Fruit fly (Drosophila melanogaster) whole organism, embryonic: ENCODE results near the gene stwl.

Experiments used
- Abd-B ChIP-seq: fragments of 200-800 bp; sonication (Bioruptor generic); optimal IDR thresholded peaks from 2 replicates; lab custom pipeline; 2018; ENCODE audit warnings: missing biosample characterization, mild to moderate bottlenecking, missing genetic modification characterization, moderate library complexity
- BEAF-32 ChIP-seq: fragments of 200-800 bp; sonication (Bioruptor generic); optimal IDR thresholded peaks from 3 replicates; lab custom pipeline; 2017; ENCODE audit warnings: missing biosample characterization, missing genetic modification characterization, mild to moderate bottlenecking, moderate library complexity, missing genetic modification reagents
- CG11504 ChIP-seq: fragments of 200-800 bp; sonication (Bioruptor generic); optimal IDR thresholded peaks from 3 replicates; lab custom pipeline; 2019; ENCODE audit warnings: missing biosample characterization, mild to moderate bottlenecking, missing genetic modification characterization, moderate library complexity
- CG12219 ChIP-seq: fragments of 200-800 bp; sonication (Bioruptor generic); optimal IDR thresholded peaks from 3 replicates; lab custom pipeline; 2018; ENCODE audit warnings: missing biosample characterization, mild to moderate bottlenecking, missing genetic modification characterization
- CG12299 ChIP-seq: fragments of 200-800 bp; sonication (Bioruptor generic); optimal IDR thresholded peaks from 2 replicates; lab custom pipeline; 2018; ENCODE audit warnings: missing biosample characterization, mild to moderate bottlenecking, missing genetic modification characterization
- CG14014 ChIP-seq: fragments of 200-800 bp; sonication (Bioruptor generic); IDR thresholded peaks from 2 replicates; pipeline ENCODE4 v1.3.6; 2022; ENCODE audit warnings: missing biosample characterization, missing genetic modification characterization
- CG15479 ChIP-seq: fragments of 200-800 bp; sonication (Bioruptor generic); optimal IDR thresholded peaks from 3 replicates; lab custom pipeline; 2019; ENCODE audit warnings: missing biosample characterization, mild to moderate bottlenecking, missing genetic modification characterization, moderate library complexity
- CG18011 ChIP-seq: fragments of 200-800 bp; sonication (Bioruptor generic); optimal IDR thresholded peaks from 2 replicates; lab custom pipeline; 2017; ENCODE audit warnings: missing biosample characterization, missing genetic modification characterization, mild to moderate bottlenecking, moderate library complexity, missing genotype
- CG2199 ChIP-seq: fragments of 200-800 bp; sonication (Bioruptor generic); IDR thresholded peaks from 3 replicates; pipeline ENCODE4 v1.3.6; 2022; ENCODE audit warnings: missing biosample characterization, missing genetic modification characterization
- CG32772 ChIP-seq: fragments of 200-800 bp; sonication (Bioruptor generic); IDR thresholded peaks from 2 replicates; pipeline ENCODE4 v1.3.6; 2022; ENCODE audit warnings: missing biosample characterization, missing genetic modification characterization
- CG3726 ChIP-seq: fragments of 200-800 bp; sonication (Bioruptor generic); IDR thresholded peaks from 3 replicates; pipeline ENCODE4, ENCODE4 v1.3.6; 2022; ENCODE audit warnings: missing biosample characterization, missing genetic modification characterization
- CG4404 ChIP-seq: fragments of 200-800 bp; sonication (Bioruptor generic); IDR thresholded peaks from 2 replicates; pipeline ENCODE4 v1.3.6; 2022; ENCODE audit warnings: missing biosample characterization, missing genetic modification characterization
- CG6272 ChIP-seq: fragments of 200-800 bp; sonication (Bioruptor generic); IDR thresholded peaks from 2 replicates; pipeline ENCODE4 v1.3.6; 2022; ENCODE audit warnings: missing biosample characterization, missing genetic modification characterization
- CG6791 ChIP-seq: fragments of 200-800 bp; sonication (Bioruptor generic); IDR thresholded peaks from 3 replicates; pipeline ENCODE4 v1.3.6; 2022; ENCODE audit warnings: missing biosample characterization, missing genetic modification characterization; ENCODE audit not compliant: partially characterized antibody
- D19A ChIP-seq: fragments of 200-800 bp; optimal IDR thresholded peaks from 3 replicates; lab custom pipeline; 2019; ENCODE audit warnings: missing biosample characterization, mild to moderate bottlenecking, missing genetic modification characterization, moderate library complexity
- Dad ChIP-seq: fragments of 200-800 bp; sonication (Bioruptor generic); optimal IDR thresholded peaks from 3 replicates; lab custom pipeline; 2016; ENCODE audit warnings: missing biosample characterization, missing genetic modification characterization
- Elba2 ChIP-seq: fragments of 200-800 bp; sonication (Bioruptor generic); optimal IDR thresholded peaks from 3 replicates; lab custom pipeline; 2016; ENCODE audit warnings: missing biosample characterization, missing genetic modification characterization
- Ets65A ChIP-seq: fragments of 200-800 bp; sonication (Bioruptor generic); peaks from one replicate; lab custom pipeline; 2016; ENCODE audit warnings: missing biosample characterization, missing genetic modification characterization
- Poxn ChIP-seq: fragments of 200-800 bp; sonication (Bioruptor generic); IDR thresholded peaks from 2 replicates; pipeline ENCODE4 v1.3.6; 2022; ENCODE audit warnings: missing biosample characterization, missing genetic modification characterization
- Rx ChIP-seq: fragments of 200-800 bp; sonication (Bioruptor generic); IDR thresholded peaks from 2 replicates; pipeline ENCODE4 v1.3.6; 2022; ENCODE audit warnings: missing biosample characterization, missing genetic modification characterization
- Sry-β ChIP-seq: fragments of 200-800 bp; sonication (Bioruptor generic); optimal IDR thresholded peaks from 2 replicates; lab custom pipeline; 2018; ENCODE audit warnings: missing biosample characterization, mild to moderate bottlenecking, missing genetic modification characterization, moderate library complexity
- cad ChIP-seq: fragments of >200 bp; optimal IDR thresholded peaks from 2 replicates; lab custom pipeline; 2017; ENCODE audit warnings: missing biosample characterization, missing genetic modification characterization
- corto ChIP-seq: fragments of 200-800 bp; sonication (Bioruptor generic); optimal IDR thresholded peaks from 2 replicates; lab custom pipeline; 2016; ENCODE audit warnings: missing biosample characterization, mild to moderate bottlenecking, missing genetic modification characterization, moderate library complexity
- exex ChIP-seq: fragments of 200-800 bp; sonication (Bioruptor generic); optimal IDR thresholded peaks from 4 replicates; lab custom pipeline; 2018; ENCODE audit warnings: missing biosample characterization, mild to moderate bottlenecking, missing genetic modification characterization, moderate library complexity
- fu2 ChIP-seq: fragments of 200-800 bp; sonication (Bioruptor generic); optimal IDR thresholded peaks from 2 replicates; lab custom pipeline; 2016; ENCODE audit warnings: missing biosample characterization, missing genetic modification characterization
- hb ChIP-seq: fragments of 200-800 bp; sonication (Bioruptor generic); IDR thresholded peaks from 3 replicates; pipeline ENCODE4 v1.3.6; 2022; ENCODE audit warnings: missing biosample characterization, missing genetic modification characterization; ENCODE audit not compliant: partially characterized antibody
- hth ChIP-seq: fragments of >200 bp; optimal IDR thresholded peaks from 2 replicates; lab custom pipeline; 2017; ENCODE audit warnings: inconsistent platforms
- ken ChIP-seq: fragments of 200-800 bp; sonication (Bioruptor generic); IDR thresholded peaks from 3 replicates; pipeline ENCODE4 v1.3.6; 2022; ENCODE audit warnings: missing biosample characterization, missing genetic modification characterization
- nmo ChIP-seq: fragments of 200-800 bp; sonication (Bioruptor generic); optimal IDR thresholded peaks from 2 replicates; lab custom pipeline; 2018; ENCODE audit warnings: missing biosample characterization, mild to moderate bottlenecking, missing genetic modification characterization, moderate library complexity
- nom ChIP-seq: fragments of 200-800 bp; sonication (Bioruptor generic); optimal IDR thresholded peaks from 2 replicates; lab custom pipeline; 2017; ENCODE audit warnings: missing biosample characterization, missing genetic modification characterization, mild to moderate bottlenecking, moderate library complexity, missing genetic modification reagents
- oc ChIP-seq: fragments of 200-800 bp; sonication (Bioruptor generic); optimal IDR thresholded peaks from 2 replicates; lab custom pipeline; 2018; ENCODE audit warnings: missing biosample characterization, mild to moderate bottlenecking, missing genetic modification characterization, moderate library complexity
- pan ChIP-seq, 4 experiments: fragments of >200 bp in 3 of 4; fragments of 200-800 bp in 1 of 4; sonication (Bioruptor generic) in 1 of 4; optimal IDR thresholded peaks in 3 of 4; IDR thresholded peaks in 1 of 4; 2 replicates each; pipeline versions ENCODE4 v1.3.6 to Lab custom; 2017 to 2022; ENCODE audit warnings: missing biosample characterization in 2 of 4, missing genetic modification characterization in 2 of 4, mixed read lengths in 1 of 4
- run ChIP-seq: fragments of 200-800 bp; sonication (Bioruptor generic); optimal IDR thresholded peaks from 3 replicates; lab custom pipeline; 2018; ENCODE audit warnings: missing biosample characterization, mild to moderate bottlenecking, missing genetic modification characterization
- stwl ChIP-seq: fragments of 200-800 bp; sonication (Bioruptor generic); optimal IDR thresholded peaks from 3 replicates; lab custom pipeline; 2018; ENCODE audit warnings: missing biosample characterization, mild to moderate bottlenecking, missing genetic modification characterization, moderate library complexity
- trem ChIP-seq: fragments of 200-800 bp; optimal IDR thresholded peaks from 3 replicates; lab custom pipeline; 2019; ENCODE audit warnings: missing biosample characterization, mild to moderate bottlenecking, missing genetic modification characterization, moderate library complexity
- unc-4 ChIP-seq: fragments of 200-800 bp; sonication (Bioruptor generic); IDR thresholded peaks from 2 replicates; pipeline ENCODE4 v1.3.6; 2022; ENCODE audit warnings: missing biosample characterization, missing genetic modification characterization; ENCODE audit not compliant: partially characterized antibody
- zen ChIP-seq: fragments of 200-800 bp; sonication (Bioruptor generic); optimal IDR thresholded peaks from 3 replicates; lab custom pipeline; 2018; ENCODE audit warnings: missing biosample characterization, mild to moderate bottlenecking, missing genetic modification characterization, moderate library complexity
- zfh1 ChIP-seq: fragments of 200-800 bp; sonication (Bioruptor generic); IDR thresholded peaks from 3 replicates; pipeline ENCODE4 v1.3.6; 2022; ENCODE audit warnings: missing biosample characterization, missing genetic modification characterization

The stwl gene

dm6 chr3L:14406613-14407012, 3.1 kb downstream of the stwl start:
- no peak for TF ChIP-seq BEAF-32 (GFP tag; lab: Kevin White, UChicago)
- TF ChIP-seq zen (tag; lab: Kevin White, UChicago): peak; percentile 7
- TF ChIP-seq Ets65A: peak; percentile 34
- no peak for TF ChIP-seq CG6791 (GFP tag; lab: Robert Waterston, UW)
- peak; percentile 89 for TF ChIP-seq CG15479 (GFP tag; lab: Kevin White, UChicago)
- no peak for TF ChIP-seq Poxn (GFP tag; lab: Robert Waterston, UW)
- 0 out of 3 replicates have a peak, but pooled peaks have one; percentile 51 for TF ChIP-seq CG3726

dm6 chr3L:14402632-14403031, 7.1 kb downstream of the stwl start, which contains the start of gene CG3868:
CG3868 (minus strand) TSS chr3L:14402725.
- TF ChIP-seq hth (lab: Kevin White, UChicago) (no peak), CG2199 (GFP tag; lab: Robert Waterston, UW) (0 out of 3 replicates have a peak, but pooled peaks have one; percentile 66), nmo (GFP tag; lab: Kevin White, UChicago) (no peak), CG32772 (GFP tag; lab: Robert Waterston, UW) (no peak), corto (GFP tag; lab: Kevin White, UChicago) (no peak), fu2 (GFP tag; lab: Kevin White, UChicago) (no peak), exex (tag; lab: Kevin White, UChicago) (peak; percentile 18), unc-4 (GFP tag; lab: Robert Waterston, UW) (no peak), CG12299 (no peak), CG6272 (GFP tag; lab: Robert Waterston, UW) (no peak), Rx (GFP tag; lab: Robert Waterston, UW) (no peak)
- TF ChIP-seq, all 482 proteins: peak for 2

- TF ChIP-seq zfh1 (GFP tag; lab: Robert Waterston, UW) (0 out of 3 replicates have a peak, but pooled peaks have one; percentile 23), CG14014 (GFP tag; lab: Robert Waterston, UW) (no peak), CG18011 (GFP tag; lab: Kevin White, UChicago) (no peak), stwl (tag; lab: Kevin White, UChicago) (peak; percentile 64), cad (peak; percentile 21), D19A (tag; lab: Kevin White, UChicago) (no peak), CG4404 (GFP tag; lab: Robert Waterston, UW) (no peak), CG12219 (GFP tag; lab: Kevin White, UChicago) (no peak), hb (GFP tag; lab: Robert Waterston, UW) (no peak), trem (tag; lab: Kevin White, UChicago) (peak; percentile 82), CG11504 (peak; percentile 65), Abd-B (GFP tag; lab: Kevin White, UChicago) (no peak), Dad (GFP tag; lab: Kevin White, UChicago) (no peak), oc (tag; lab: Kevin White, UChicago) (no peak), run (tag; lab: Kevin White, UChicago) (no peak), Elba2 (GFP tag; lab: Kevin White, UChicago) (no peak), Poxn (GFP tag; lab: Robert Waterston, UW) (no peak), nom (GFP tag; lab: Kevin White, UChicago) (no peak), pan (optimal IDR thresholded peaks at IDR 0.05; lab: Kevin White, UChicago) (no peak), pan (GFP tag; optimal IDR thresholded peaks at IDR 0.05 in 1 of 2, IDR thresholded peaks at IDR 0.05 in 1 of 2) (no peak), Sry-β (GFP tag; lab: Kevin White, UChicago) (peak; percentile 52), ken (GFP tag; lab: Robert Waterston, UW) (no peak)
Observed at dm6 chr3L:14399873-14400272, 9.9 kb downstream of the stwl start.
